Worm (Caenorhabditis elegans) whole organism, L3 larva: ENCODE measurements around the gene R07B1.11.

Source experiments
- R02D3.7 ChIP-seq: fragments of 150-350 bp; optimal IDR thresholded peaks from 2 replicates; lab custom pipeline; 2014; ENCODE audit warnings: missing biosample characterization, missing genetic modification characterization
- ZK546.5 ChIP-seq: sonication (generic microtip); optimal IDR thresholded peaks from 2 replicates; lab custom pipeline; 2017; ENCODE audit warnings: missing biosample characterization, missing genetic modification characterization
- ama-1 ChIP-seq: fragments of 150-350 bp; optimal IDR thresholded peaks from 2 replicates; lab custom pipeline; 2018
- ceh-16 ChIP-seq: sonication (generic microtip); optimal IDR thresholded peaks from 2 replicates; lab custom pipeline; 2017; ENCODE audit warnings: missing biosample characterization, missing genetic modification characterization
- ceh-28 ChIP-seq: fragments of 150-350 bp; optimal IDR thresholded peaks from 2 replicates; lab custom pipeline; 2014; ENCODE audit warnings: missing biosample characterization, missing genetic modification reagents, missing genetic modification characterization
- ceh-82 ChIP-seq: fragments of 150-350 bp; optimal IDR thresholded peaks from 2 replicates; lab custom pipeline; 2014; ENCODE audit warnings: missing biosample characterization, missing genetic modification characterization
- egl-27 ChIP-seq: sonication (generic microtip); optimal IDR thresholded peaks from 4 replicates; lab custom pipeline; 2017; ENCODE audit warnings: missing biosample characterization, missing genetic modification reagents, missing genetic modification characterization
- egl-5 ChIP-seq: fragments of 150-350 bp; optimal IDR thresholded peaks from 2 replicates; lab custom pipeline; 2017; ENCODE audit warnings: missing biosample characterization, missing genetic modification reagents, missing genetic modification characterization, inconsistent platforms
- elt-1 ChIP-seq: fragments of 150-350 bp; optimal IDR thresholded peaks from 2 replicates; lab custom pipeline; 2014; ENCODE audit warnings: missing biosample characterization, missing genetic modification characterization
- elt-2 ChIP-seq: sonication (generic microtip); optimal IDR thresholded peaks from 2 replicates; lab custom pipeline; 2016; ENCODE audit warnings: missing genetic modification reagents, mild to moderate bottlenecking, missing genetic modification characterization, missing compliant biosample characterization
- elt-3 ChIP-seq, 3 experiments: fragments of 150-350 bp in 1 of 3; sonication (generic microtip) in 2 of 3; optimal IDR thresholded peaks; 2 replicates in 2 of 3; 4 replicates in 1 of 3; lab custom pipeline; 2014 to 2017; ENCODE audit warnings: missing biosample characterization in 3 of 3, missing genetic modification characterization in 3 of 3
- eor-1 ChIP-seq, 2 experiments: fragments of 150-350 bp; optimal IDR thresholded peaks; 2 replicates each; lab custom pipeline; 2014 to 2018; ENCODE audit warnings: missing biosample characterization in 2 of 2, missing genetic modification characterization in 2 of 2
- fkh-10 ChIP-seq: sonication (generic microtip); optimal IDR thresholded peaks from 2 replicates; lab custom pipeline; 2017; ENCODE audit warnings: missing biosample characterization, missing genetic modification reagents, missing genetic modification characterization
- fkh-2 ChIP-seq: fragments of 150-350 bp; optimal IDR thresholded peaks from 2 replicates; lab custom pipeline; 2014; ENCODE audit warnings: missing biosample characterization, missing genetic modification reagents, missing genetic modification characterization
- fos-1 ChIP-seq: fragments of 150-350 bp; optimal IDR thresholded peaks from 2 replicates; lab custom pipeline; 2014; ENCODE audit warnings: missing biosample characterization, missing genetic modification characterization
- hmg-11 ChIP-seq: sonication (generic microtip); optimal IDR thresholded peaks from 2 replicates; lab custom pipeline; 2016; ENCODE audit warnings: missing genetic modification characterization, missing compliant biosample characterization
- jun-1 ChIP-seq: fragments of 150-350 bp; optimal IDR thresholded peaks from 2 replicates; lab custom pipeline; 2014; ENCODE audit warnings: missing biosample characterization, missing genetic modification reagents, missing genetic modification characterization
- lin-15B ChIP-seq: fragments of 150-350 bp; optimal IDR thresholded peaks from 2 replicates; lab custom pipeline; 2014; ENCODE audit warnings: missing biosample characterization, missing genetic modification characterization
- lin-39 ChIP-seq: fragments of 150-350 bp; optimal IDR thresholded peaks from 2 replicates; lab custom pipeline; 2018; ENCODE audit warnings: missing biosample characterization, missing genetic modification reagents, missing genetic modification characterization
- lsy-12 ChIP-seq: sonication (generic microtip); optimal IDR thresholded peaks from 2 replicates; lab custom pipeline; 2016; ENCODE audit warnings: mild to moderate bottlenecking, missing genetic modification characterization, missing compliant biosample characterization
- mml-1 ChIP-seq: fragments of 150-350 bp; sonication (generic microtip); optimal IDR thresholded peaks from 3 replicates; lab custom pipeline; 2014; ENCODE audit warnings: missing biosample characterization, missing genetic modification characterization
- nhr-11 ChIP-seq: fragments of 150-350 bp; optimal IDR thresholded peaks from 2 replicates; lab custom pipeline; 2014; ENCODE audit warnings: missing biosample characterization, missing genetic modification characterization
- nhr-12 ChIP-seq: fragments of 150-350 bp; optimal IDR thresholded peaks from 2 replicates; lab custom pipeline; 2014; ENCODE audit warnings: missing biosample characterization, missing genetic modification characterization
- nhr-23 ChIP-seq: fragments of 150-350 bp; optimal IDR thresholded peaks from 2 replicates; lab custom pipeline; 2014; ENCODE audit warnings: missing biosample characterization, missing genetic modification reagents, missing genetic modification characterization
- nhr-25 ChIP-seq: sonication (generic microtip); optimal IDR thresholded peaks from 2 replicates; lab custom pipeline; 2017; ENCODE audit warnings: missing biosample characterization, missing genetic modification characterization
- nhr-28 ChIP-seq: fragments of 150-350 bp; optimal IDR thresholded peaks from 2 replicates; lab custom pipeline; 2014; ENCODE audit warnings: missing biosample characterization, missing genetic modification characterization
- nhr-43 ChIP-seq: sonication (generic microtip); optimal IDR thresholded peaks from 2 replicates; lab custom pipeline; 2016; ENCODE audit warnings: mild to moderate bottlenecking, missing genetic modification characterization, missing compliant biosample characterization; ENCODE audit not compliant: poor library complexity, severe bottlenecking
- nhr-67 ChIP-seq: fragments of 150-350 bp; optimal IDR thresholded peaks from 2 replicates; lab custom pipeline; 2014; ENCODE audit warnings: missing biosample characterization, missing genetic modification characterization
- nhr-76 ChIP-seq: fragments of 150-350 bp; sonication (generic microtip); optimal IDR thresholded peaks from 5 replicates; lab custom pipeline; 2014; ENCODE audit warnings: missing biosample characterization, missing genetic modification characterization
- nhr-77 ChIP-seq: fragments of 150-350 bp; optimal IDR thresholded peaks from 2 replicates; lab custom pipeline; 2014; ENCODE audit warnings: missing biosample characterization, missing genetic modification characterization
- pha-4 ChIP-seq: fragments of 150-350 bp; optimal IDR thresholded peaks from 2 replicates; lab custom pipeline; 2014; ENCODE audit warnings: missing biosample characterization, missing genetic modification reagents, missing genetic modification characterization
- pqm-1 ChIP-seq: fragments of 150-350 bp; optimal IDR thresholded peaks from 2 replicates; lab custom pipeline; 2017; ENCODE audit warnings: missing biosample characterization, missing genetic modification characterization, inconsistent platforms
- sea-2 ChIP-seq: fragments of 150-350 bp; sonication (generic microtip); optimal IDR thresholded peaks from 4 replicates; lab custom pipeline; 2014; ENCODE audit warnings: missing biosample characterization, missing genetic modification reagents, missing genetic modification characterization
- snpc-4 ChIP-seq: fragments of 150-350 bp; optimal IDR thresholded peaks from 2 replicates; lab custom pipeline; 2014; ENCODE audit warnings: missing biosample characterization, missing genetic modification characterization
- tbx-2 ChIP-seq: sonication (generic microtip); optimal IDR thresholded peaks from 2 replicates; lab custom pipeline; 2016; ENCODE audit warnings: mild to moderate bottlenecking, missing genetic modification characterization, missing compliant biosample characterization
- unc-62 ChIP-seq: fragments of 150-350 bp; sonication (generic microtip); optimal IDR thresholded peaks from 4 replicates; lab custom pipeline; 2014; ENCODE audit warnings: missing biosample characterization, missing genetic modification reagents, missing genetic modification characterization
- zag-1 ChIP-seq: fragments of 150-350 bp; optimal IDR thresholded peaks from 2 replicates; lab custom pipeline; 2014; ENCODE audit warnings: missing biosample characterization, missing genetic modification characterization
- ztf-11 ChIP-seq: fragments of 150-350 bp; optimal IDR thresholded peaks from 2 replicates; lab custom pipeline; 2014; ENCODE audit warnings: missing biosample characterization, missing genetic modification characterization

Gene R07B1.11

DNA sequence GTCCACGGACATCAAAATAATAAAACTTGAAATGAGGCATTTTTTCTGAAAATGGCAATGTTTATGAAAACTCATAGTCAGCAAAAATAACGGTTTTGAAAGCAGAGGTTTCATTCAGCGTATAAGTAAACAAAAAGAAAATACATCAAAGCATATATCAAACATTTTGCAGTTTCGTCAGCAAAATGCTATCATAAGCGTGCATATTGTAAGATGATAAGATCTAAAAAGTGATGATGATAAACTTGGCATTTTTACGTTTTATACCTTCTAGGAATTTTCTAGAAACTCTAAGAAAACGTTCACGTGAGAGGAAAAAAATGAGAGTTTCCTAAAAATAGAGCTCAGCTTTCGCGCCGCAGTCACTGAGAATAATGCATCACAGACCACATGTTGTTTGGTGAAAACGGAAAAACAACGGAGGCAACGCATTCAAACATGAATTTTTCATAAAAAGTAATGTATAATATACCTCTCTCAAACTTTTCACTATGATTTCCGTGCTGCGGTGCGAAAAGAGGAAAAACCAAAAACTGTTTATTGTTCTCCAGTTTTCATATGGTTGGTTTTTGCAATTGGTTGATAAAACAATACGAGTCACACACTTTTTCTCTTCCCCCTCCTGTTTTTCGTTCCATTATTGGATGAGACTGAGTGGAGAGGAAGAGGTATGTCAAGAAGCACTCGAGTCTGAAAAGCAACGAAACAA is 6.4 kb downstream of the R07B1.11 start, which contains the start of the genes gst-36 and R07B1.5:
Gene gst-36 (minus strand): TSS at position 45 of the 709 bp plus-strand sequence.
Gene R07B1.5 (plus strand): TSS at position 665 of the 709 bp plus-strand sequence.
- TF ChIP-seq snpc-4 (tag; lab: Kevin White, UChicago): no peak
- no peak for TF ChIP-seq nhr-11 (tag; lab: Kevin White, UChicago)
- TF ChIP-seq ceh-82: no peak
- no peak for TF ChIP-seq nhr-67 (tag; lab: Kevin White, UChicago)
- no peak for TF ChIP-seq lsy-12 (tag; lab: Kevin White, UChicago)
- no peak for TF ChIP-seq mml-1
- TF ChIP-seq pha-4 (tag; lab: Kevin White, UChicago): peak; percentile 47
- no peak for TF ChIP-seq ZK546.5
- peak; percentile 0 for TF ChIP-seq fos-1
- TF ChIP-seq pqm-1: peak; percentile 47
- TF ChIP-seq jun-1 (tag; lab: Kevin White, UChicago): no peak
- TF ChIP-seq ama-1 (lab: Kevin White, UChicago): no peak
- no peak for TF ChIP-seq ceh-16
- no peak for TF ChIP-seq nhr-28 (tag; lab: Kevin White, UChicago)
- no peak for TF ChIP-seq nhr-23
- no peak for TF ChIP-seq nhr-77 (tag; lab: Kevin White, UChicago)
- TF ChIP-seq elt-3 (tag; optimal IDR thresholded peaks at IDR 0.05; lab: Kevin White, UChicago): no peak
- TF ChIP-seq ztf-11 (tag; lab: Kevin White, UChicago): no peak
- no peak for TF ChIP-seq nhr-76
- TF ChIP-seq elt-2 (tag; lab: Kevin White, UChicago): peak; percentile 80
- TF ChIP-seq fkh-10 (GFP tag; lab: Kevin White, UChicago): no peak
- no peak for TF ChIP-seq hmg-11 (tag; lab: Kevin White, UChicago)
- TF ChIP-seq egl-5 (tag; lab: Kevin White, UChicago): no peak
- no peak for TF ChIP-seq nhr-43 (tag; lab: Kevin White, UChicago)
- TF ChIP-seq fkh-2: no peak
- TF ChIP-seq ceh-28 (tag; lab: Kevin White, UChicago): no peak
- TF ChIP-seq unc-62 (GFP tag; lab: Kevin White, UChicago): no peak
- TF ChIP-seq lin-15B: no peak
- TF ChIP-seq sea-2 (GFP tag; lab: Kevin White, UChicago): no peak
- TF ChIP-seq, all 47 proteins: peak for 4

DNA sequence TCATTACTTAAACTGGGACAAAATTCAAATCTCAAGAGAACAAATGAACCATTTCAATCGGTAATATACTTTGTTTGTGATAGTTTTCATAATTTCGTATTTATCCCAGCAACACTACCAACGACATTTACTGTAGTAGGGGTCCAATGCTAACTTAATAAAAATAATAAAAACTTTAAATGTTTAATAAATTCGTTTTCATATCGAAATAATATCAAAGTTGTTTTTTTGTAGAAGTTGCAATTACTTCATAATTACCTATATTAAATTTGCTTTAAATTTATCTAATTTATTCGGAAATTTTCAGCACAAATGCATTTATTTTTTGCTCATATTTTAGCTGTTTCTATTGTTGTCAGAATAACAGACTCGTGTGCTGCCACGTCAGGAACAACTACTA is 9.6 kb downstream of the R07B1.11 start, which contains the start of gene R07B1.6:
Gene R07B1.6 (plus strand): TSS at position 301 of the 400 bp plus-strand sequence.
- TF ChIP-seq zag-1 (tag; lab: Kevin White, UChicago) (no peak), pha-4 (tag; lab: Kevin White, UChicago) (no peak), nhr-76 (no peak), nhr-23 (no peak), tbx-2 (tag; lab: Kevin White, UChicago) (no peak), pqm-1 (no peak), ama-1 (lab: Kevin White, UChicago) (no peak), lin-39 (tag; lab: Kevin White, UChicago) (no peak), unc-62 (GFP tag; lab: Kevin White, UChicago) (no peak), elt-1 (tag; lab: Kevin White, UChicago) (no peak), lsy-12 (tag; lab: Kevin White, UChicago) (no peak), nhr-67 (tag; lab: Kevin White, UChicago) (no peak), eor-1 (tag; optimal IDR thresholded peaks at IDR 0.05; lab: Kevin White, UChicago) (no peak), ztf-11 (tag; lab: Kevin White, UChicago) (no peak), nhr-77 (tag; lab: Kevin White, UChicago) (no peak)

DNA sequence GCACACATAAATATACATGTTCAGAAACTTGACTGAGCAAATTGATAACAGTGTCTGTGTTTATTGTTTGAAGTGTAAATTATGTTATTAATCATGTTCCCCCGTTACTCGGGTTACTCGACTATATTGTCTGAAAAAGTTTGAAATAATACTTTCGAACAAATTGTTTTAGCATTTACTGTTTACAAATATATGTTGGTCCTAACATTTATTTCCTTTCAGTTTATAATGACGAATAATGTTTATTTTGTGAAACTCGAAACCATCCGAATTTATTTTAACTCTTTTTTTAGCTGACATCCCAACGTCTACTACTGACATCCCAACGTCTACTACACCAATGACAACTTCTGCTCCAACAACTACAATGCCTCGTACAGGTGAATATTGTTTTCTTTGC is 12.1 kb downstream of the R07B1.11 start, which contains the start of gene R07B1.7:
Gene R07B1.7 (plus strand): TSS at position 301 of the 400 bp plus-strand sequence.
- TF ChIP-seq mml-1: no peak

DNA sequence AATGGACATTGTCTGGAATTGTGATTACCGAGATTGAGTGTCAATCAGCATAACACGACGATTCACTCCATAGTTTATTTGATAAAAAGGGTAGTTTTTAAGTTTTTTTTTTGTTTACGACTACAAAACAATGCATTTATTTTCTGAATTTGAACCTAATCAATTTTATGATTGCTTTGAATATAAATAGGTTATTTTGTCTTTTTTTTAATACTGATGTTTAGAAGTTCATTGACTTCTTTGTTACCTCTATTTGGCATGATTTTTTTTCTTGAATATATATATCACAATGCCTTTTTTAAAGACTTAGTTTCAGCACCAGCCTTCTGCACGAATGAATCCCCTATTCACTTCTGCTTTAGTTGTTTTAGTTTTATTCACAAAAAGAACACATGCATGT is 12.8 kb downstream of the R07B1.11 start, which contains the start of gene R07B1.13:
Gene R07B1.13 (plus strand): TSS at position 301 of the 400 bp plus-strand sequence.
- no peak for TF ChIP-seq fkh-10 (GFP tag; lab: Kevin White, UChicago)
- no peak for TF ChIP-seq ama-1 (lab: Kevin White, UChicago)
- TF ChIP-seq nhr-12 (tag; lab: Kevin White, UChicago): no peak
- no peak for TF ChIP-seq nhr-25 (tag; lab: Kevin White, UChicago)
- TF ChIP-seq R02D3.7: no peak
- no peak for TF ChIP-seq lin-39 (tag; lab: Kevin White, UChicago)
- no peak for TF ChIP-seq fos-1
- TF ChIP-seq unc-62 (GFP tag; lab: Kevin White, UChicago): no peak
- no peak for TF ChIP-seq nhr-28 (tag; lab: Kevin White, UChicago)
- TF ChIP-seq egl-27: no peak
